Fruit fly (Drosophila melanogaster) whole organism, adult: Measurements from ENCODE around the gene Ssb-c31a.

ENCODE experiments used
- CG14711 ChIP-seq: fragments of 200-800 bp; sonication (Bioruptor generic); optimal IDR thresholded peaks from 2 replicates; lab custom pipeline; 2018; ENCODE audit warnings: missing biosample characterization, mild to moderate bottlenecking, missing genetic modification characterization, moderate library complexity
- CG33017 ChIP-seq: fragments of 200-800 bp; sonication (Bioruptor generic); optimal IDR thresholded peaks from 2 replicates; lab custom pipeline; 2018; ENCODE audit warnings: missing biosample characterization, mild to moderate bottlenecking, missing genetic modification characterization, moderate library complexity
- CG7101 ChIP-seq: fragments of 200-800 bp; sonication (Bioruptor generic); optimal IDR thresholded peaks from 2 replicates; lab custom pipeline; 2018; ENCODE audit warnings: missing biosample characterization, mild to moderate bottlenecking, missing genetic modification characterization, moderate library complexity
- Clk ChIP-seq: fragments of 200-800 bp; sonication (Bioruptor generic); optimal IDR thresholded peaks from 2 replicates; lab custom pipeline; 2017; ENCODE audit warnings: missing biosample characterization, missing genetic modification characterization
- Crg-1 ChIP-seq: fragments of 200-800 bp; sonication (Bioruptor generic); optimal IDR thresholded peaks from 2 replicates; lab custom pipeline; 2016; ENCODE audit warnings: missing biosample characterization, missing genetic modification characterization
- Hr96 ChIP-seq: fragments of 200-800 bp; sonication (Bioruptor generic); optimal IDR thresholded peaks from 2 replicates; lab custom pipeline; 2016; ENCODE audit warnings: missing biosample characterization, missing genetic modification characterization
- Mnt ChIP-seq: fragments of 200-800 bp; sonication (Bioruptor generic); optimal IDR thresholded peaks from 2 replicates; lab custom pipeline; 2016; ENCODE audit warnings: missing biosample characterization, mild to moderate bottlenecking, missing genetic modification characterization
- cic ChIP-seq: fragments of 200-800 bp; sonication (Bioruptor generic); optimal IDR thresholded peaks from 2 replicates; lab custom pipeline; 2017; ENCODE audit warnings: missing biosample characterization, mild to moderate bottlenecking, missing genetic modification characterization, moderate library complexity
- cnc ChIP-seq, 2 experiments: fragments of >200 bp; optimal IDR thresholded peaks; 2 replicates each; lab custom pipeline; 2017
- kay ChIP-seq: fragments of 200-800 bp; sonication (Bioruptor generic); peaks from one replicate; lab custom pipeline; 2016; ENCODE audit warnings: missing biosample characterization, missing genetic modification characterization, borderline replicate concordance
- ovo ChIP-seq: fragments of 200-800 bp; sonication (Bioruptor generic); optimal IDR thresholded peaks from 2 replicates; lab custom pipeline; 2016; ENCODE audit warnings: missing biosample characterization, missing genetic modification characterization
- pad ChIP-seq: fragments of 200-800 bp; sonication (Bioruptor generic); optimal IDR thresholded peaks from 3 replicates; lab custom pipeline; 2017; ENCODE audit warnings: missing biosample characterization, missing genetic modification characterization, mild to moderate bottlenecking, moderate library complexity, missing genetic modification reagents
- tj ChIP-seq: fragments of 200-800 bp; sonication (Bioruptor generic); optimal IDR thresholded peaks from 3 replicates; lab custom pipeline; 2017; ENCODE audit warnings: missing biosample characterization, mild to moderate bottlenecking, missing genetic modification characterization, moderate library complexity
- toe ChIP-seq: fragments of 200-800 bp; sonication (Bioruptor generic); optimal IDR thresholded peaks from 2 replicates; lab custom pipeline; 2016; ENCODE audit warnings: missing biosample characterization, missing genetic modification characterization

dm6 chr2L:8232389-8232788 lies 21.2 kb downstream of the Ssb-c31a start:
- no peak for TF ChIP-seq Hr96 (GFP tag; lab: Kevin White, UChicago)
- no peak for TF ChIP-seq CG7101 (tag; lab: Kevin White, UChicago)
- TF ChIP-seq ovo: no peak
- TF ChIP-seq Mnt (GFP tag; lab: Kevin White, UChicago): no peak
- no peak for TF ChIP-seq Clk
- no peak for TF ChIP-seq CG33017
- TF ChIP-seq toe: no peak
- TF ChIP-seq cic (GFP tag; lab: Kevin White, UChicago): no peak
- TF ChIP-seq kay (GFP tag; lab: Kevin White, UChicago): no peak
- TF ChIP-seq pad: no peak
- TF ChIP-seq tj (GFP tag; lab: Kevin White, UChicago): no peak
- no peak for TF ChIP-seq CG14711 (tag; lab: Kevin White, UChicago)
- no peak for TF ChIP-seq cnc (optimal IDR thresholded peaks at IDR 0.05; lab: Kevin White, UChicago)
- no peak for TF ChIP-seq Crg-1 (GFP tag; lab: Kevin White, UChicago)
